Worm (Caenorhabditis elegans) whole organism, late embryonic: ENCODE data around the gene F58A6.9.

Experiments used
- T23F11.4 ChIP-seq: fragments of 200-800 bp; sonication (Bioruptor generic); optimal IDR thresholded peaks from 2 replicates; lab custom pipeline; 2018; ENCODE audit warnings: mild to moderate bottlenecking, missing genetic modification characterization, missing compliant biosample characterization
- fkh-6 ChIP-seq: sonication (generic microtip); optimal IDR thresholded peaks from 2 replicates; lab custom pipeline; 2016; ENCODE audit warnings: missing genetic modification characterization, missing compliant biosample characterization
- gmeb-2 ChIP-seq: sonication (generic microtip); optimal IDR thresholded peaks from 2 replicates; lab custom pipeline; 2016; ENCODE audit warnings: missing genetic modification characterization, inconsistent platforms, missing compliant biosample characterization
- hlh-6 ChIP-seq: sonication (generic microtip); optimal IDR thresholded peaks from 2 replicates; lab custom pipeline; 2016; ENCODE audit warnings: missing genotype, missing genetic modification characterization, missing compliant biosample characterization
- nhr-11 ChIP-seq: fragments of 150-350 bp; optimal IDR thresholded peaks from 2 replicates; lab custom pipeline; 2014; ENCODE audit warnings: missing biosample characterization, missing genetic modification characterization

DNA sequence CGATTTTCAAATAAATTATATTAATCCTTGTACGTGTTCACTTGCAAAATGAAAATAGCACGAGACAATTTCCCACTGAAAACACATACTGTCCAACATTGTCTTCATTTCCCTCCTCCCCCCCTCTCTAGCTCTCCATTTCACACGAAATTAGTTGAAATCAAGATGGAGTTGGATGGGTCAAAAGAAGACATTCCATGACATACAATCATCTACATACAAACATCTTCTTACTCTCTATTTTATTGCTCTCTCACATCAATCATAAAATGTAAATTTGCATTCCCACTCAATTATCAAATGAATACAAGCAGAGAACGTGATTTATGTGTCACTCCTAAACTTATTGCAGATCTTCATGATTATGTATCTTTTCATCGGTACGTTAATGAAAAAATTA, 42.9 kb downstream of the F58A6.9 start, which contains the start of gene srsy-1:
- TF ChIP-seq hlh-6 (tag; lab: Kevin White, UChicago) (no peak), T23F11.4 (GFP tag; lab: Kevin White, UChicago) (no peak), gmeb-2 (tag; lab: Kevin White, UChicago) (no peak), fkh-6 (tag; lab: Kevin White, UChicago) (no peak), nhr-11 (tag; lab: Kevin White, UChicago) (no peak)
